Worm (Caenorhabditis elegans) whole organism, mixed stage, embryonic: ENCODE data around the gene cst-1.

Experiments
- M03D4.4 ChIP-seq: sonication (generic microtip); optimal IDR thresholded peaks from 2 replicates; lab custom pipeline; 2017; ENCODE audit warnings: mild to moderate bottlenecking, missing genetic modification characterization, missing compliant biosample characterization
- bed-3 ChIP-seq: fragments of 200-800 bp; sonication (Bioruptor generic); optimal IDR thresholded peaks from 3 replicates; lab custom pipeline; 2018; ENCODE audit warnings: mild to moderate bottlenecking, missing genetic modification characterization, moderate library complexity, missing compliant biosample characterization
- blmp-1 ChIP-seq: fragments of 150-350 bp; optimal IDR thresholded peaks from 2 replicates; lab custom pipeline; 2014; ENCODE audit warnings: missing biosample characterization, missing genetic modification characterization
- ceh-39 ChIP-seq: fragments of 150-350 bp; optimal IDR thresholded peaks from 2 replicates; lab custom pipeline; 2014; ENCODE audit warnings: missing biosample characterization, missing genetic modification characterization
- ceh-43 ChIP-seq: fragments of 200-800 bp; sonication (Bioruptor generic); optimal IDR thresholded peaks from 2 replicates; lab custom pipeline; 2018; ENCODE audit warnings: mild to moderate bottlenecking, missing genetic modification characterization, moderate library complexity, missing compliant biosample characterization
- ceh-83 ChIP-seq: fragments of 200-800 bp; sonication (Bioruptor generic); optimal IDR thresholded peaks from 2 replicates; lab custom pipeline; 2018; ENCODE audit warnings: mild to moderate bottlenecking, missing genetic modification characterization, missing compliant biosample characterization
- ces-1 ChIP-seq: fragments of 150-350 bp; optimal IDR thresholded peaks from 2 replicates; lab custom pipeline; 2014; ENCODE audit warnings: missing biosample characterization, missing genetic modification reagents, missing genetic modification characterization
- cnd-1 ChIP-seq: fragments of 200-800 bp; sonication (Bioruptor generic); optimal IDR thresholded peaks from 2 replicates; lab custom pipeline; 2018; ENCODE audit warnings: mild to moderate bottlenecking, missing genetic modification characterization, missing compliant biosample characterization
- elt-1 ChIP-seq: sonication (generic microtip); optimal IDR thresholded peaks from 2 replicates; lab custom pipeline; 2017; ENCODE audit warnings: missing genetic modification characterization, mild to moderate bottlenecking, missing compliant biosample characterization, antibody characterized with exemption, moderate library complexity, borderline replicate concordance; ENCODE audit not compliant: insufficient read depth
- elt-3 ChIP-seq: fragments of 150-350 bp; optimal IDR thresholded peaks from 2 replicates; lab custom pipeline; 2014; ENCODE audit warnings: missing biosample characterization, missing genetic modification characterization
- ham-2 ChIP-seq: fragments of 200-800 bp; sonication (Bioruptor generic); optimal IDR thresholded peaks from 2 replicates; lab custom pipeline; 2018; ENCODE audit warnings: mild to moderate bottlenecking, missing genetic modification characterization, missing compliant biosample characterization
- hlh-1 ChIP-seq: fragments of 150-350 bp; optimal IDR thresholded peaks from 2 replicates; lab custom pipeline; 2014; ENCODE audit warnings: missing biosample characterization, missing genetic modification reagents, missing genetic modification characterization
- lin-13 ChIP-seq: fragments of 150-350 bp; optimal IDR thresholded peaks from 2 replicates; lab custom pipeline; 2014; ENCODE audit warnings: missing biosample characterization, missing genetic modification characterization
- lin-32 ChIP-seq: fragments of 200-800 bp; sonication (Bioruptor generic); optimal IDR thresholded peaks from 2 replicates; lab custom pipeline; 2018; ENCODE audit warnings: mild to moderate bottlenecking, missing genetic modification characterization, missing compliant biosample characterization
- lsy-2 ChIP-seq: fragments of 150-350 bp; optimal IDR thresholded peaks from 2 replicates; lab custom pipeline; 2014; ENCODE audit warnings: missing biosample characterization, missing genetic modification characterization
- mab-5 ChIP-seq: fragments of 150-350 bp; optimal IDR thresholded peaks from 2 replicates; lab custom pipeline; 2014; ENCODE audit warnings: missing biosample characterization, missing genetic modification characterization
- mep-1 ChIP-seq: fragments of 150-350 bp; optimal IDR thresholded peaks from 2 replicates; lab custom pipeline; 2017; ENCODE audit warnings: missing biosample characterization, missing genetic modification reagents, missing genetic modification characterization, inconsistent platforms
- mls-2 ChIP-seq: sonication (generic microtip); optimal IDR thresholded peaks from 2 replicates; lab custom pipeline; 2016; ENCODE audit warnings: mild to moderate bottlenecking, missing genetic modification characterization, moderate library complexity, missing compliant biosample characterization
- nhr-12 ChIP-seq: fragments of 150-350 bp; optimal IDR thresholded peaks from 2 replicates; lab custom pipeline; 2014; ENCODE audit warnings: missing biosample characterization, missing genetic modification characterization
- nhr-2 ChIP-seq: fragments of 150-350 bp; optimal IDR thresholded peaks from 2 replicates; lab custom pipeline; 2014; ENCODE audit warnings: missing biosample characterization, missing genetic modification characterization
- nhr-237 ChIP-seq: fragments of 150-350 bp; optimal IDR thresholded peaks from 2 replicates; lab custom pipeline; 2014; ENCODE audit warnings: missing biosample characterization, missing genetic modification characterization
- nhr-28 ChIP-seq: fragments of 150-350 bp; optimal IDR thresholded peaks from 2 replicates; lab custom pipeline; 2014; ENCODE audit warnings: missing biosample characterization, missing genetic modification characterization
- nhr-76 ChIP-seq: sonication (generic microtip); optimal IDR thresholded peaks from 2 replicates; lab custom pipeline; 2017; ENCODE audit warnings: missing biosample characterization, missing genetic modification characterization
- pha-4 ChIP-seq: fragments of 150-350 bp; optimal IDR thresholded peaks from 2 replicates; lab custom pipeline; 2018; ENCODE audit warnings: missing biosample characterization, missing genetic modification reagents, missing genetic modification characterization
- sem-2 ChIP-seq: fragments of 200-800 bp; sonication (Bioruptor generic); optimal IDR thresholded peaks from 2 replicates; lab custom pipeline; 2018; ENCODE audit warnings: mild to moderate bottlenecking, missing genetic modification characterization, missing compliant biosample characterization
- snpc-4 ChIP-seq: fragments of 150-350 bp; optimal IDR thresholded peaks from 2 replicates; lab custom pipeline; 2014; ENCODE audit warnings: missing biosample characterization, missing genetic modification characterization
- sptf-1 ChIP-seq: sonication (generic microtip); optimal IDR thresholded peaks from 2 replicates; lab custom pipeline; 2017; ENCODE audit warnings: mild to moderate bottlenecking, missing genetic modification characterization, moderate library complexity, missing compliant biosample characterization
- tbx-8 ChIP-seq: fragments of 200-800 bp; sonication (Bioruptor generic); optimal IDR thresholded peaks from 2 replicates; lab custom pipeline; 2018; ENCODE audit warnings: mild to moderate bottlenecking, missing genetic modification characterization, moderate library complexity, missing compliant biosample characterization
- unc-120 ChIP-seq: sonication (generic microtip); optimal IDR thresholded peaks from 2 replicates; lab custom pipeline; 2017; ENCODE audit warnings: missing genetic modification characterization, missing compliant biosample characterization; ENCODE audit not compliant: poor library complexity, severe bottlenecking
- unc-39 ChIP-seq: fragments of 150-350 bp; optimal IDR thresholded peaks from 2 replicates; lab custom pipeline; 2014; ENCODE audit warnings: missing biosample characterization, missing genetic modification characterization
- unc-62 ChIP-seq: fragments of 150-350 bp; optimal IDR thresholded peaks from 2 replicates; lab custom pipeline; 2014; ENCODE audit warnings: missing biosample characterization, missing genetic modification reagents, missing genetic modification characterization
- zip-8 ChIP-seq: fragments of 150-350 bp; optimal IDR thresholded peaks from 2 replicates; lab custom pipeline; 2014; ENCODE audit warnings: missing biosample characterization, missing genetic modification characterization

The cst-1 gene

ce11 chrX:4353318-4353717, 13.9 kb downstream of the cst-1 start, which contains the start of gene col-165:
col-165 (plus strand) TSS chrX:4353618.
- TF ChIP-seq nhr-12 (tag; lab: Kevin White, UChicago): no peak
- TF ChIP-seq unc-120: no peak
- no peak for TF ChIP-seq mls-2 (tag; lab: Kevin White, UChicago)
- TF ChIP-seq lsy-2: no peak
- no peak for TF ChIP-seq ceh-43 (GFP tag; lab: Kevin White, UChicago)
- TF ChIP-seq pha-4 (tag; lab: Kevin White, UChicago): no peak
- TF ChIP-seq elt-1 (tag; lab: Kevin White, UChicago): no peak
- no peak for TF ChIP-seq sem-2
- TF ChIP-seq mab-5 (tag; lab: Kevin White, UChicago): no peak
- TF ChIP-seq tbx-8: no peak
- TF ChIP-seq hlh-1 (tag; lab: Kevin White, UChicago): no peak
- no peak for TF ChIP-seq nhr-76 (tag; lab: Kevin White, UChicago)
- no peak for TF ChIP-seq nhr-237 (tag; lab: Kevin White, UChicago)
- TF ChIP-seq bed-3 (GFP tag; lab: Kevin White, UChicago): no peak
- TF ChIP-seq zip-8 (tag; lab: Kevin White, UChicago): no peak
- TF ChIP-seq ces-1 (GFP tag; lab: Kevin White, UChicago): no peak

- TF ChIP-seq ceh-39 (tag; lab: Kevin White, UChicago) (no peak), elt-3 (tag; lab: Kevin White, UChicago) (no peak), cnd-1 (tag; lab: Kevin White, UChicago) (no peak), zip-8 (tag; lab: Kevin White, UChicago) (no peak), nhr-28 (tag; lab: Kevin White, UChicago) (no peak), ceh-43 (GFP tag; lab: Kevin White, UChicago) (no peak), sptf-1 (tag; lab: Kevin White, UChicago) (no peak), unc-62 (GFP tag; lab: Kevin White, UChicago) (no peak), ces-1 (GFP tag; lab: Kevin White, UChicago) (no peak), pha-4 (tag; lab: Kevin White, UChicago) (no peak)
These were observed 18.0 kb downstream of the cst-1 start, which contains the start of gene F14H12.6 for ce11 chrX:4357467-4357866. F14H12.6 (minus strand) TSS chrX:4357567.

ce11 chrX:4359030-4359429, 19.6 kb downstream of the cst-1 start:
- no peak for TF ChIP-seq lin-13
- no peak for TF ChIP-seq ces-1 (GFP tag; lab: Kevin White, UChicago)
- no peak for TF ChIP-seq nhr-28 (tag; lab: Kevin White, UChicago)
- TF ChIP-seq nhr-2 (tag; lab: Kevin White, UChicago): no peak
- no peak for TF ChIP-seq mls-2 (tag; lab: Kevin White, UChicago)
- TF ChIP-seq, all 35 proteins: peak for 0

ce11 chrX:4362522-4362921, 23.1 kb downstream of the cst-1 start, which contains the start of gene F14H12.7:
F14H12.7 (minus strand) TSS chrX:4362622.
- TF ChIP-seq nhr-2 (tag; lab: Kevin White, UChicago) (no peak), pha-4 (tag; lab: Kevin White, UChicago) (no peak), lsy-2 (no peak), ces-1 (GFP tag; lab: Kevin White, UChicago) (no peak), lin-13 (no peak), ham-2 (GFP tag; lab: Kevin White, UChicago) (no peak), nhr-28 (tag; lab: Kevin White, UChicago) (no peak), ceh-83 (GFP tag; lab: Kevin White, UChicago) (no peak), tbx-8 (no peak), unc-39 (tag; lab: Kevin White, UChicago) (no peak), M03D4.4 (no peak), nhr-76 (tag; lab: Kevin White, UChicago) (no peak), lin-32 (GFP tag; lab: Kevin White, UChicago) (no peak), mab-5 (tag; lab: Kevin White, UChicago) (no peak), hlh-1 (tag; lab: Kevin White, UChicago) (no peak), bed-3 (GFP tag; lab: Kevin White, UChicago) (no peak), mep-1 (tag; lab: Kevin White, UChicago) (no peak)

ce11 chrX:4363200-4363599, 23.8 kb downstream of the cst-1 start, which contains the start of gene F14H12.17:
F14H12.17 (minus strand) TSS chrX:4363300.
- no peak for TF ChIP-seq bed-3 (GFP tag; lab: Kevin White, UChicago)
- TF ChIP-seq ham-2 (GFP tag; lab: Kevin White, UChicago): no peak
- no peak for TF ChIP-seq snpc-4 (tag; lab: Kevin White, UChicago)
- TF ChIP-seq blmp-1 (tag; lab: Kevin White, UChicago): no peak
- TF ChIP-seq unc-120: no peak
